Worm (Caenorhabditis elegans) whole organism, L3 larva: ENCODE measurements around the gene trpp-11.

Experiments used
- R02D3.7 ChIP-seq: fragments of 150-350 bp; optimal IDR thresholded peaks from 2 replicates; lab custom pipeline; 2014; ENCODE audit warnings: missing biosample characterization, missing genetic modification characterization
- aly-2 ChIP-seq: fragments of 150-350 bp; optimal IDR thresholded peaks from 2 replicates; lab custom pipeline; 2014; ENCODE audit warnings: missing biosample characterization, missing genetic modification characterization
- ama-1 ChIP-seq: fragments of 150-350 bp; optimal IDR thresholded peaks from 2 replicates; lab custom pipeline; 2018
- ceh-16 ChIP-seq: sonication (generic microtip); optimal IDR thresholded peaks from 2 replicates; lab custom pipeline; 2017; ENCODE audit warnings: missing biosample characterization, missing genetic modification characterization
- ceh-28 ChIP-seq: fragments of 150-350 bp; optimal IDR thresholded peaks from 2 replicates; lab custom pipeline; 2014; ENCODE audit warnings: missing biosample characterization, missing genetic modification reagents, missing genetic modification characterization
- ceh-82 ChIP-seq: fragments of 150-350 bp; optimal IDR thresholded peaks from 2 replicates; lab custom pipeline; 2014; ENCODE audit warnings: missing biosample characterization, missing genetic modification characterization
- ceh-9 ChIP-seq: sonication (generic microtip); optimal IDR thresholded peaks from 2 replicates; lab custom pipeline; 2018; ENCODE audit warnings: missing biosample characterization, missing genetic modification characterization
- daf-12 ChIP-seq: fragments of 150-350 bp; optimal IDR thresholded peaks from 2 replicates; lab custom pipeline; 2014; ENCODE audit warnings: missing biosample characterization, missing genetic modification reagents, missing genetic modification characterization
- egl-27 ChIP-seq: sonication (generic microtip); optimal IDR thresholded peaks from 4 replicates; lab custom pipeline; 2017; ENCODE audit warnings: missing biosample characterization, missing genetic modification reagents, missing genetic modification characterization
- egl-5 ChIP-seq: fragments of 150-350 bp; optimal IDR thresholded peaks from 2 replicates; lab custom pipeline; 2017; ENCODE audit warnings: missing biosample characterization, missing genetic modification reagents, missing genetic modification characterization, inconsistent platforms
- elt-1 ChIP-seq: fragments of 150-350 bp; optimal IDR thresholded peaks from 2 replicates; lab custom pipeline; 2014; ENCODE audit warnings: missing biosample characterization, missing genetic modification characterization
- elt-2 ChIP-seq: sonication (generic microtip); optimal IDR thresholded peaks from 2 replicates; lab custom pipeline; 2016; ENCODE audit warnings: missing genetic modification reagents, mild to moderate bottlenecking, missing genetic modification characterization, missing compliant biosample characterization
- elt-3 ChIP-seq, 3 experiments: fragments of 150-350 bp in 1 of 3; sonication (generic microtip) in 2 of 3; optimal IDR thresholded peaks; 2 replicates in 2 of 3; 4 replicates in 1 of 3; lab custom pipeline; 2014 to 2017; ENCODE audit warnings: missing biosample characterization in 3 of 3, missing genetic modification characterization in 3 of 3
- eor-1 ChIP-seq, 2 experiments: fragments of 150-350 bp; optimal IDR thresholded peaks; 2 replicates each; lab custom pipeline; 2014 to 2018; ENCODE audit warnings: missing biosample characterization in 2 of 2, missing genetic modification characterization in 2 of 2
- fkh-10 ChIP-seq: sonication (generic microtip); optimal IDR thresholded peaks from 2 replicates; lab custom pipeline; 2017; ENCODE audit warnings: missing biosample characterization, missing genetic modification reagents, missing genetic modification characterization
- fos-1 ChIP-seq: fragments of 150-350 bp; optimal IDR thresholded peaks from 2 replicates; lab custom pipeline; 2014; ENCODE audit warnings: missing biosample characterization, missing genetic modification characterization
- hmg-11 ChIP-seq: sonication (generic microtip); optimal IDR thresholded peaks from 2 replicates; lab custom pipeline; 2016; ENCODE audit warnings: missing genetic modification characterization, missing compliant biosample characterization
- jun-1 ChIP-seq: fragments of 150-350 bp; optimal IDR thresholded peaks from 2 replicates; lab custom pipeline; 2014; ENCODE audit warnings: missing biosample characterization, missing genetic modification reagents, missing genetic modification characterization
- lin-15B ChIP-seq: fragments of 150-350 bp; optimal IDR thresholded peaks from 2 replicates; lab custom pipeline; 2014; ENCODE audit warnings: missing biosample characterization, missing genetic modification characterization
- lin-39 ChIP-seq: fragments of 150-350 bp; optimal IDR thresholded peaks from 2 replicates; lab custom pipeline; 2018; ENCODE audit warnings: missing biosample characterization, missing genetic modification reagents, missing genetic modification characterization
- lsy-12 ChIP-seq: sonication (generic microtip); optimal IDR thresholded peaks from 2 replicates; lab custom pipeline; 2016; ENCODE audit warnings: mild to moderate bottlenecking, missing genetic modification characterization, missing compliant biosample characterization
- nfya-1 ChIP-seq: sonication (generic microtip); optimal IDR thresholded peaks from 2 replicates; lab custom pipeline; 2017; ENCODE audit warnings: missing genetic modification characterization, mild to moderate bottlenecking, missing compliant biosample characterization, antibody characterized with exemption, moderate library complexity; ENCODE audit not compliant: insufficient read depth
- nhr-11 ChIP-seq: fragments of 150-350 bp; optimal IDR thresholded peaks from 2 replicates; lab custom pipeline; 2014; ENCODE audit warnings: missing biosample characterization, missing genetic modification characterization
- nhr-12 ChIP-seq: fragments of 150-350 bp; optimal IDR thresholded peaks from 2 replicates; lab custom pipeline; 2014; ENCODE audit warnings: missing biosample characterization, missing genetic modification characterization
- nhr-23 ChIP-seq: fragments of 150-350 bp; optimal IDR thresholded peaks from 2 replicates; lab custom pipeline; 2014; ENCODE audit warnings: missing biosample characterization, missing genetic modification reagents, missing genetic modification characterization
- nhr-237 ChIP-seq: fragments of 150-350 bp; optimal IDR thresholded peaks from 2 replicates; lab custom pipeline; 2014; ENCODE audit warnings: missing biosample characterization, missing genetic modification characterization
- nhr-25 ChIP-seq: sonication (generic microtip); optimal IDR thresholded peaks from 2 replicates; lab custom pipeline; 2017; ENCODE audit warnings: missing biosample characterization, missing genetic modification characterization
- nhr-28 ChIP-seq: fragments of 150-350 bp; optimal IDR thresholded peaks from 2 replicates; lab custom pipeline; 2014; ENCODE audit warnings: missing biosample characterization, missing genetic modification characterization
- nhr-43 ChIP-seq: sonication (generic microtip); optimal IDR thresholded peaks from 2 replicates; lab custom pipeline; 2016; ENCODE audit warnings: mild to moderate bottlenecking, missing genetic modification characterization, missing compliant biosample characterization; ENCODE audit not compliant: poor library complexity, severe bottlenecking
- nhr-67 ChIP-seq: fragments of 150-350 bp; optimal IDR thresholded peaks from 2 replicates; lab custom pipeline; 2014; ENCODE audit warnings: missing biosample characterization, missing genetic modification characterization
- nhr-76 ChIP-seq: fragments of 150-350 bp; sonication (generic microtip); optimal IDR thresholded peaks from 5 replicates; lab custom pipeline; 2014; ENCODE audit warnings: missing biosample characterization, missing genetic modification characterization
- pha-4 ChIP-seq: fragments of 150-350 bp; optimal IDR thresholded peaks from 2 replicates; lab custom pipeline; 2014; ENCODE audit warnings: missing biosample characterization, missing genetic modification reagents, missing genetic modification characterization
- pqm-1 ChIP-seq: fragments of 150-350 bp; optimal IDR thresholded peaks from 2 replicates; lab custom pipeline; 2017; ENCODE audit warnings: missing biosample characterization, missing genetic modification characterization, inconsistent platforms
- skn-1 ChIP-seq: fragments of 150-350 bp; optimal IDR thresholded peaks from 2 replicates; lab custom pipeline; 2014; ENCODE audit warnings: missing biosample characterization, missing genetic modification characterization
- snpc-4 ChIP-seq: fragments of 150-350 bp; optimal IDR thresholded peaks from 2 replicates; lab custom pipeline; 2014; ENCODE audit warnings: missing biosample characterization, missing genetic modification characterization
- unc-62 ChIP-seq: fragments of 150-350 bp; sonication (generic microtip); optimal IDR thresholded peaks from 4 replicates; lab custom pipeline; 2014; ENCODE audit warnings: missing biosample characterization, missing genetic modification reagents, missing genetic modification characterization
- ztf-11 ChIP-seq: fragments of 150-350 bp; optimal IDR thresholded peaks from 2 replicates; lab custom pipeline; 2014; ENCODE audit warnings: missing biosample characterization, missing genetic modification characterization
- ztf-4 ChIP-seq: fragments of 150-350 bp; optimal IDR thresholded peaks from 2 replicates; lab custom pipeline; 2014; ENCODE audit warnings: missing biosample characterization, missing genetic modification characterization

The trpp-11 gene

ce11 chrIII:789604-790003, 5.3 kb upstream of the trpp-11 start:
- no peak for TF ChIP-seq ztf-11
- TF ChIP-seq lin-39 (tag; lab: Kevin White, UChicago), result no peak
- TF ChIP-seq egl-27 (tag; lab: Kevin White, UChicago), result no peak
- no peak for TF ChIP-seq ceh-9 (tag; lab: Kevin White, UChicago)
- TF ChIP-seq nhr-43, result no peak

ce11 chrIII:790591-790990, 4.3 kb upstream of the trpp-11 start:
- TF ChIP-seq snpc-4, result no peak
- no peak for TF ChIP-seq nhr-12 (tag; lab: Kevin White, UChicago)
- TF ChIP-seq unc-62 (GFP tag; lab: Kevin White, UChicago), result no peak
- TF ChIP-seq nhr-76 (tag; lab: Kevin White, UChicago), result no peak
- TF ChIP-seq, all 47 proteins: peak for 0

- no peak for TF ChIP-seq ceh-16 (tag; lab: Kevin White, UChicago)
- TF ChIP-seq elt-2 (tag; lab: Kevin White, UChicago), result peak; percentile 71
- TF ChIP-seq egl-5 (tag; lab: Kevin White, UChicago), result peak; percentile 59
- TF ChIP-seq aly-2 (tag; lab: Kevin White, UChicago), result no peak
- TF ChIP-seq nhr-23 (tag; lab: Kevin White, UChicago), result peak; percentile 58
- no peak for TF ChIP-seq ztf-4 (tag; lab: Kevin White, UChicago)
- TF ChIP-seq daf-12 (tag; lab: Kevin White, UChicago), result no peak
- no peak for TF ChIP-seq nhr-11 (tag; lab: Kevin White, UChicago)
- TF ChIP-seq fos-1, result no peak
- peak; percentile 29 for TF ChIP-seq pqm-1 (tag; lab: Kevin White, UChicago)
- TF ChIP-seq jun-1 (tag; lab: Kevin White, UChicago), result no peak
- no peak for TF ChIP-seq nhr-237 (tag; lab: Kevin White, UChicago)
- peak; percentile 26 for TF ChIP-seq R02D3.7 (tag; lab: Kevin White, UChicago)
- peak; percentile 91 for TF ChIP-seq lin-39 (tag; lab: Kevin White, UChicago)
- no peak for TF ChIP-seq elt-1 (tag; lab: Kevin White, UChicago)
- no peak for TF ChIP-seq ceh-82 (tag; lab: Kevin White, UChicago)
- no peak for TF ChIP-seq elt-3 (tag; optimal IDR thresholded peaks at IDR 0.05; lab: Kevin White, UChicago)
- peak; percentile 72 for TF ChIP-seq hmg-11
- TF ChIP-seq nhr-67 (tag; lab: Kevin White, UChicago), result no peak
- TF ChIP-seq skn-1 (tag; lab: Kevin White, UChicago), result peak; percentile 38
- peak; percentile 96 for TF ChIP-seq nfya-1
- peak; percentile 76 for TF ChIP-seq pha-4
- TF ChIP-seq ceh-28 (tag; lab: Kevin White, UChicago), result no peak
- peak; percentile 71 for TF ChIP-seq nhr-25 (tag; lab: Kevin White, UChicago)
- no peak for TF ChIP-seq eor-1 (tag; optimal IDR thresholded peaks at IDR 0.05; lab: Kevin White, UChicago)
- TF ChIP-seq lin-15B (tag; lab: Kevin White, UChicago), result peak; percentile 86
- peak; percentile 81 for TF ChIP-seq lsy-12
- TF ChIP-seq snpc-4, result peak; percentile 60
- no peak for TF ChIP-seq egl-27 (tag; lab: Kevin White, UChicago)
- TF ChIP-seq nhr-28 (tag; lab: Kevin White, UChicago), result no peak
- peak; percentile 29 for TF ChIP-seq ama-1 (lab: Kevin White, UChicago)
- peak; percentile 56 for TF ChIP-seq fkh-10 (GFP tag; lab: Kevin White, UChicago)
These were observed 1.3 kb upstream of the trpp-11 start, which contains the start of gene snt-2 for ce11 chrIII:793595-793994. snt-2 (minus strand) TSS chrIII:793733.

ce11 chrIII:794000-794399, 936 bp upstream of the trpp-11 start, which contains the start of gene rps-29:
rps-29 (plus strand) TSS chrIII:794300.
- TF ChIP-seq fos-1 (no peak), R02D3.7 (tag; lab: Kevin White, UChicago) (no peak), nhr-11 (tag; lab: Kevin White, UChicago) (no peak), ceh-28 (tag; lab: Kevin White, UChicago) (peak; percentile 17), unc-62 (GFP tag; lab: Kevin White, UChicago) (no peak), nhr-237 (tag; lab: Kevin White, UChicago) (no peak), ceh-16 (tag; lab: Kevin White, UChicago) (no peak)
